Fruit fly (Drosophila melanogaster): ENCODE results near the gene CG9641.

The CG9641 gene

dm6 chr2L:2931555-2932131, 45.0 kb downstream of the CG9641 start (continued):
- TF ChIP-seq CG15514 (GFP tag; optimal IDR thresholded peaks at IDR 0.05): peak; percentile 6
- no peak for TF ChIP-seq CG4820 (GFP tag; optimal IDR thresholded peaks at IDR 0.05)
- TF ChIP-seq org-1 (GFP tag; optimal IDR thresholded peaks at IDR 0.05): peak; percentile 11
- no peak for TF ChIP-seq CG10654 (GFP tag; optimal IDR thresholded peaks at IDR 0.05)
- TF ChIP-seq CG2678 (tag; optimal IDR thresholded peaks at IDR 0.05): peak; percentile 41
- peak; percentile 89 for TF ChIP-seq D19A (tag; optimal IDR thresholded peaks at IDR 0.05)
- peak; percentile 2 for TF ChIP-seq BtbVII (GFP tag; optimal IDR thresholded peaks at IDR 0.05)
- no peak for TF ChIP-seq CG5245 (GFP tag; optimal IDR thresholded peaks at IDR 0.05)
- no peak for TF ChIP-seq ara (GFP tag; IDR thresholded peaks at IDR 0.05)
- TF ChIP-seq CG7556 (GFP tag; optimal IDR thresholded peaks at IDR 0.05): peak; percentile 42
- no peak for TF ChIP-seq bbx (GFP tag; IDR thresholded peaks at IDR 0.05; ENCODE audit: partially characterized antibody)
- peak; percentile 52 for TF ChIP-seq Fer1 (GFP tag; optimal IDR thresholded peaks at IDR 0.05)
- TF ChIP-seq bsh (GFP tag; optimal IDR thresholded peaks at IDR 0.05): peak; percentile 35 to 62
- peak; percentile 52 for TF ChIP-seq abd-A (tag; optimal IDR thresholded peaks at IDR 0.05)
- no peak for TF ChIP-seq CG2712 (tag; optimal IDR thresholded peaks at IDR 0.05)
- TF ChIP-seq grau (tag; optimal IDR thresholded peaks at IDR 0.05): peak; percentile 66
- peak; percentile 36 for TF ChIP-seq CG2120 (GFP tag; optimal IDR thresholded peaks at IDR 0.05)
- peak; percentile 5 for TF ChIP-seq CG10209 (GFP tag; optimal IDR thresholded peaks at IDR 0.05)
- peak; percentile 17 for TF ChIP-seq CG12391 (tag; optimal IDR thresholded peaks at IDR 0.05)
- TF ChIP-seq Blimp-1 (GFP tag; optimal IDR thresholded peaks at IDR 0.05): peak; percentile 15
- TF ChIP-seq gem (tag; optimal IDR thresholded peaks at IDR 0.05): peak; percentile 48
- TF ChIP-seq CG12769 (tag; optimal IDR thresholded peaks at IDR 0.05): peak; percentile 16
- TF ChIP-seq otp (GFP tag; IDR thresholded peaks at IDR 0.05): no peak
- TF ChIP-seq CG18599 (GFP tag; optimal IDR thresholded peaks at IDR 0.05): peak; percentile 63

dm6 chr2L:2930646-2931045, 46.0 kb downstream of the CG9641 start:
- TF ChIP-seq ro (GFP tag; IDR thresholded peaks at IDR 0.05) (0 out of 2 replicates have a peak, but pooled peaks have one; percentile 15), crol (GFP tag; IDR thresholded peaks at IDR 0.05) (peak; percentile 66), mirr (GFP tag; optimal IDR thresholded peaks at IDR 0.05) (peak; percentile 19), abd-A (tag; optimal IDR thresholded peaks at IDR 0.05) (peak; percentile 60), Camta (GFP tag; optimal IDR thresholded peaks at IDR 0.05) (no peak), CG5180 (GFP tag; optimal IDR thresholded peaks at IDR 0.05) (peak; percentile 14), vfl (GFP tag; optimal IDR thresholded peaks at IDR 0.05) (no peak), CG32532 (GFP tag; IDR thresholded peaks at IDR 0.05) (0 out of 2 replicates have a peak, but pooled peaks have one; percentile 16)

Measured in whole organism, embryonic.